Worm (Caenorhabditis elegans) whole organism, L3 larva: ENCODE data around the gene clec-238.

Experiments used
- ZK546.5 ChIP-seq: sonication (generic microtip); optimal IDR thresholded peaks from 2 replicates; lab custom pipeline; 2017; ENCODE audit warnings: missing biosample characterization, missing genetic modification characterization
- ceh-16 ChIP-seq: sonication (generic microtip); optimal IDR thresholded peaks from 2 replicates; lab custom pipeline; 2017; ENCODE audit warnings: missing biosample characterization, missing genetic modification characterization
- egl-27 ChIP-seq: sonication (generic microtip); optimal IDR thresholded peaks from 4 replicates; lab custom pipeline; 2017; ENCODE audit warnings: missing biosample characterization, missing genetic modification reagents, missing genetic modification characterization
- elt-1 ChIP-seq: fragments of 150-350 bp; optimal IDR thresholded peaks from 2 replicates; lab custom pipeline; 2014; ENCODE audit warnings: missing biosample characterization, missing genetic modification characterization
- nhr-12 ChIP-seq: fragments of 150-350 bp; optimal IDR thresholded peaks from 2 replicates; lab custom pipeline; 2014; ENCODE audit warnings: missing biosample characterization, missing genetic modification characterization
- nhr-23 ChIP-seq: fragments of 150-350 bp; optimal IDR thresholded peaks from 2 replicates; lab custom pipeline; 2014; ENCODE audit warnings: missing biosample characterization, missing genetic modification reagents, missing genetic modification characterization
- nhr-76 ChIP-seq: fragments of 150-350 bp; sonication (generic microtip); optimal IDR thresholded peaks from 5 replicates; lab custom pipeline; 2014; ENCODE audit warnings: missing biosample characterization, missing genetic modification characterization
- pha-4 ChIP-seq: fragments of 150-350 bp; optimal IDR thresholded peaks from 2 replicates; lab custom pipeline; 2014; ENCODE audit warnings: missing biosample characterization, missing genetic modification reagents, missing genetic modification characterization
- tbx-2 ChIP-seq: sonication (generic microtip); optimal IDR thresholded peaks from 2 replicates; lab custom pipeline; 2016; ENCODE audit warnings: mild to moderate bottlenecking, missing genetic modification characterization, missing compliant biosample characterization
- ztf-4 ChIP-seq: fragments of 150-350 bp; optimal IDR thresholded peaks from 2 replicates; lab custom pipeline; 2014; ENCODE audit warnings: missing biosample characterization, missing genetic modification characterization

ce11 chrV:16921952-16922351, 29.7 kb upstream of the clec-238 start, which contains the start of gene Y102A5C.4:
- TF ChIP-seq ztf-4 (tag; lab: Kevin White, UChicago) (no peak), nhr-12 (tag; lab: Kevin White, UChicago) (no peak), elt-1 (tag; lab: Kevin White, UChicago) (no peak), ZK546.5 (tag; lab: Kevin White, UChicago) (no peak), nhr-23 (tag; lab: Kevin White, UChicago) (no peak), ceh-16 (tag; lab: Kevin White, UChicago) (no peak), tbx-2 (no peak), egl-27 (no peak), pha-4 (tag; lab: Kevin White, UChicago) (no peak), nhr-76 (tag; lab: Kevin White, UChicago) (no peak)
